Worm (Caenorhabditis elegans) whole organism, L3 larva: ENCODE data around the gene R160.5.

Experiments
- R02D3.7 ChIP-seq: fragments of 150-350 bp; optimal IDR thresholded peaks from 2 replicates; lab custom pipeline; 2014; ENCODE audit warnings: missing biosample characterization, missing genetic modification characterization
- ceh-16 ChIP-seq: sonication (generic microtip); optimal IDR thresholded peaks from 2 replicates; lab custom pipeline; 2017; ENCODE audit warnings: missing biosample characterization, missing genetic modification characterization
- egl-27 ChIP-seq: sonication (generic microtip); optimal IDR thresholded peaks from 4 replicates; lab custom pipeline; 2017; ENCODE audit warnings: missing biosample characterization, missing genetic modification reagents, missing genetic modification characterization
- fkh-10 ChIP-seq: sonication (generic microtip); optimal IDR thresholded peaks from 2 replicates; lab custom pipeline; 2017; ENCODE audit warnings: missing biosample characterization, missing genetic modification reagents, missing genetic modification characterization
- nhr-237 ChIP-seq: fragments of 150-350 bp; optimal IDR thresholded peaks from 2 replicates; lab custom pipeline; 2014; ENCODE audit warnings: missing biosample characterization, missing genetic modification characterization
- snpc-4 ChIP-seq: fragments of 150-350 bp; optimal IDR thresholded peaks from 2 replicates; lab custom pipeline; 2014; ENCODE audit warnings: missing biosample characterization, missing genetic modification characterization
- ztf-4 ChIP-seq: fragments of 150-350 bp; optimal IDR thresholded peaks from 2 replicates; lab custom pipeline; 2014; ENCODE audit warnings: missing biosample characterization, missing genetic modification characterization

- TF ChIP-seq snpc-4 (tag; lab: Kevin White, UChicago) (no peak), ztf-4 (tag; lab: Kevin White, UChicago) (no peak), nhr-237 (no peak), ceh-16 (tag; lab: Kevin White, UChicago) (no peak), egl-27 (tag; lab: Kevin White, UChicago) (no peak), R02D3.7 (tag; lab: Kevin White, UChicago) (no peak), fkh-10 (no peak)
Measured at ce11 chrX:4353318-4353717, 17.3 kb downstream of the R160.5 start, which contains the start of gene col-165.
